Fruit fly (Drosophila melanogaster): ENCODE results near the gene beta-Man.

beta-Man gene

dm6 chr3R:4215264-4215993, 18.4 kb downstream of the beta-Man start, which contains the start of gene CG14636 (continued):
- TF ChIP-seq Atf-2 (GFP tag; optimal IDR thresholded peaks at IDR 0.05), result peak; percentile 57
- peak; percentile 75 for TF ChIP-seq Nf-YC (tag; optimal IDR thresholded peaks at IDR 0.05)
- no peak for TF ChIP-seq CG10979 (tag; optimal IDR thresholded peaks at IDR 0.05)
- peak; percentile 67 for TF ChIP-seq NFAT (GFP tag; IDR thresholded peaks at IDR 0.05)
- TF ChIP-seq CkIIα-i1 (GFP tag; IDR thresholded peaks at IDR 0.05), result 0 out of 2 replicates have a peak, but pooled peaks have one; percentile 37
- TF ChIP-seq lbe (GFP tag; optimal IDR thresholded peaks at IDR 0.05), result no peak
- peak; percentile 34 for TF ChIP-seq run (tag; optimal IDR thresholded peaks at IDR 0.05)
- no peak for TF ChIP-seq ab (GFP tag; optimal IDR thresholded peaks at IDR 0.05)
- peak; percentile 39 for TF ChIP-seq CG9727 (GFP tag; optimal IDR thresholded peaks at IDR 0.05)
- peak; percentile 63; the same call in 2 of the 4 replicates for TF ChIP-seq Gug (GFP tag; IDR thresholded peaks at IDR 0.05)
- no peak for TF ChIP-seq Sry-β (GFP tag; optimal IDR thresholded peaks at IDR 0.05)
- TF ChIP-seq Neu2 (GFP tag; optimal IDR thresholded peaks at IDR 0.05; ENCODE audit: borderline replicate concordance), result peak; percentile 4
- TF ChIP-seq CG18476 (GFP tag; optimal IDR thresholded peaks at IDR 0.05), result no peak
- TF ChIP-seq emc (GFP tag; optimal IDR thresholded peaks at IDR 0.05), result peak; percentile 9
- peak; percentile 21 for TF ChIP-seq dm (GFP tag; optimal IDR thresholded peaks at IDR 0.05)
- TF ChIP-seq CG11085 (GFP tag; IDR thresholded peaks at IDR 0.05), result peak; percentile 24; the same call in 1 of the 2 replicates
- no peak for TF ChIP-seq Elba2 (GFP tag; optimal IDR thresholded peaks at IDR 0.05)
- no peak for TF ChIP-seq hbn (GFP tag; IDR thresholded peaks at IDR 0.05; ENCODE audit: partially characterized antibody)
- peak; percentile 28; the same call in 1 of the 3 replicates for TF ChIP-seq CG34224 (GFP tag; IDR thresholded peaks at IDR 0.05; ENCODE audit: partially characterized antibody)
- no peak for TF ChIP-seq ken (GFP tag; IDR thresholded peaks at IDR 0.05)
- peak; percentile 73 for TF ChIP-seq CG6765 (GFP tag; optimal IDR thresholded peaks at IDR 0.05)
- TF ChIP-seq MBD-R2 (GFP tag; IDR thresholded peaks at IDR 0.05), result peak; percentile 49; the same call in 1 of the 2 replicates
- peak; percentile 58 for TF ChIP-seq jing (GFP tag; optimal IDR thresholded peaks at IDR 0.05)
- TF ChIP-seq Scr (GFP tag; IDR thresholded peaks at IDR 0.05; ENCODE audit: partially characterized antibody), result no peak
- peak; percentile 67; the same call in 1 of the 2 replicates for TF ChIP-seq CG5953 (GFP tag; IDR thresholded peaks at IDR 0.05)
- TF ChIP-seq Camta (GFP tag; optimal IDR thresholded peaks at IDR 0.05), result peak; percentile 48
- TF ChIP-seq B-H1 (GFP tag; IDR thresholded peaks at IDR 0.05), result peak; percentile 60
- TF ChIP-seq CG10565 (GFP tag; optimal IDR thresholded peaks at IDR 0.05), result no peak
- peak; percentile 81 for TF ChIP-seq Oaz (GFP tag; IDR thresholded peaks at IDR 0.05)
- peak; percentile 58 for TF ChIP-seq phol (tag; optimal IDR thresholded peaks at IDR 0.05)
- no peak for TF ChIP-seq CG14710 (tag; optimal IDR thresholded peaks at IDR 0.05)
- peak; percentile 51 for TF ChIP-seq wor (GFP tag; IDR thresholded peaks at IDR 0.05)
- TF ChIP-seq CG11723 (GFP tag; optimal IDR thresholded peaks at IDR 0.05), result peak; percentile 46
- peak; percentile 54; the same call in 2 of the 3 replicates for TF ChIP-seq CG17361 (GFP tag; IDR thresholded peaks at IDR 0.05)
- TF ChIP-seq CG34422 (GFP tag; IDR thresholded peaks at IDR 0.05), result peak; percentile 80
- TF ChIP-seq CG16779 (GFP tag; IDR thresholded peaks at IDR 0.05), result 0 out of 2 replicates have a peak, but pooled peaks have one; percentile 57
- peak; percentile 90 for TF ChIP-seq CG14441 (GFP tag; IDR thresholded peaks at IDR 0.05)
- peak; percentile 60 for TF ChIP-seq Rx (GFP tag; IDR thresholded peaks at IDR 0.05)
- no peak for TF ChIP-seq Trl (optimal IDR thresholded peaks at IDR 0.05)
- peak; percentile 71 for TF ChIP-seq Trl (GFP tag; optimal IDR thresholded peaks at IDR 0.05)
- TF ChIP-seq HLH3B (GFP tag; IDR thresholded peaks at IDR 0.05), result peak; percentile 78
- no peak for TF ChIP-seq yki (optimal IDR thresholded peaks at IDR 0.05)
- TF ChIP-seq CG8281 (tag; optimal IDR thresholded peaks at IDR 0.05), result peak; percentile 35
- peak; percentile 83 for TF ChIP-seq CG18599 (GFP tag; optimal IDR thresholded peaks at IDR 0.05)
- TF ChIP-seq CG13624 (GFP tag; optimal IDR thresholded peaks at IDR 0.05), result peak; percentile 78
- TF ChIP-seq CG7357 (GFP tag; IDR thresholded peaks at IDR 0.05), result peak; percentile 70; the same call in 2 of the 3 replicates
- peak; percentile 35 for TF ChIP-seq slou (GFP tag; optimal IDR thresholded peaks at IDR 0.05)
- peak; percentile 30 for TF ChIP-seq Jarid2 (GFP tag; optimal IDR thresholded peaks at IDR 0.05)
- TF ChIP-seq Hmr (GFP tag; optimal IDR thresholded peaks at IDR 0.05), result peak; percentile 80
- peak; percentile 12; the same call in 1 of the 2 replicates for TF ChIP-seq Gsc (GFP tag; IDR thresholded peaks at IDR 0.05)
